Worm (Caenorhabditis elegans) whole organism, mixed stage, embryonic: Measurements from ENCODE around the gene Y53C12A.11.

Source experiments
- bed-3 ChIP-seq: fragments of 200-800 bp; sonication (Bioruptor generic); optimal IDR thresholded peaks from 3 replicates; lab custom pipeline; 2018; ENCODE audit warnings: mild to moderate bottlenecking, missing genetic modification characterization, moderate library complexity, missing compliant biosample characterization
- blmp-1 ChIP-seq: fragments of 150-350 bp; optimal IDR thresholded peaks from 2 replicates; lab custom pipeline; 2014; ENCODE audit warnings: missing biosample characterization, missing genetic modification characterization
- ceh-39 ChIP-seq: fragments of 150-350 bp; optimal IDR thresholded peaks from 2 replicates; lab custom pipeline; 2014; ENCODE audit warnings: missing biosample characterization, missing genetic modification characterization
- ceh-43 ChIP-seq: fragments of 200-800 bp; sonication (Bioruptor generic); optimal IDR thresholded peaks from 2 replicates; lab custom pipeline; 2018; ENCODE audit warnings: mild to moderate bottlenecking, missing genetic modification characterization, moderate library complexity, missing compliant biosample characterization
- ces-1 ChIP-seq: fragments of 150-350 bp; optimal IDR thresholded peaks from 2 replicates; lab custom pipeline; 2014; ENCODE audit warnings: missing biosample characterization, missing genetic modification reagents, missing genetic modification characterization
- cnd-1 ChIP-seq: fragments of 200-800 bp; sonication (Bioruptor generic); optimal IDR thresholded peaks from 2 replicates; lab custom pipeline; 2018; ENCODE audit warnings: mild to moderate bottlenecking, missing genetic modification characterization, missing compliant biosample characterization
- drap-1 ChIP-seq: fragments of 200-800 bp; sonication (Bioruptor generic); optimal IDR thresholded peaks from 3 replicates; lab custom pipeline; 2018; ENCODE audit warnings: mild to moderate bottlenecking, missing genetic modification characterization, missing compliant biosample characterization
- elt-1 ChIP-seq: sonication (generic microtip); optimal IDR thresholded peaks from 2 replicates; lab custom pipeline; 2017; ENCODE audit warnings: missing genetic modification characterization, mild to moderate bottlenecking, missing compliant biosample characterization, antibody characterized with exemption, moderate library complexity, borderline replicate concordance; ENCODE audit not compliant: insufficient read depth
- flh-1 ChIP-seq: fragments of 200-800 bp; sonication (Bioruptor generic); optimal IDR thresholded peaks from 2 replicates; lab custom pipeline; 2018; ENCODE audit warnings: mild to moderate bottlenecking, missing genetic modification characterization, moderate library complexity, missing compliant biosample characterization
- ham-2 ChIP-seq: fragments of 200-800 bp; sonication (Bioruptor generic); optimal IDR thresholded peaks from 2 replicates; lab custom pipeline; 2018; ENCODE audit warnings: mild to moderate bottlenecking, missing genetic modification characterization, missing compliant biosample characterization
- hlh-1 ChIP-seq: fragments of 150-350 bp; optimal IDR thresholded peaks from 2 replicates; lab custom pipeline; 2014; ENCODE audit warnings: missing biosample characterization, missing genetic modification reagents, missing genetic modification characterization
- lin-13 ChIP-seq: fragments of 150-350 bp; optimal IDR thresholded peaks from 2 replicates; lab custom pipeline; 2014; ENCODE audit warnings: missing biosample characterization, missing genetic modification characterization
- lin-32 ChIP-seq: fragments of 200-800 bp; sonication (Bioruptor generic); optimal IDR thresholded peaks from 2 replicates; lab custom pipeline; 2018; ENCODE audit warnings: mild to moderate bottlenecking, missing genetic modification characterization, missing compliant biosample characterization
- lsy-2 ChIP-seq: fragments of 150-350 bp; optimal IDR thresholded peaks from 2 replicates; lab custom pipeline; 2014; ENCODE audit warnings: missing biosample characterization, missing genetic modification characterization
- mab-5 ChIP-seq: fragments of 150-350 bp; optimal IDR thresholded peaks from 2 replicates; lab custom pipeline; 2014; ENCODE audit warnings: missing biosample characterization, missing genetic modification characterization
- mep-1 ChIP-seq: fragments of 150-350 bp; optimal IDR thresholded peaks from 2 replicates; lab custom pipeline; 2017; ENCODE audit warnings: missing biosample characterization, missing genetic modification reagents, missing genetic modification characterization, inconsistent platforms
- mls-2 ChIP-seq: sonication (generic microtip); optimal IDR thresholded peaks from 2 replicates; lab custom pipeline; 2016; ENCODE audit warnings: mild to moderate bottlenecking, missing genetic modification characterization, moderate library complexity, missing compliant biosample characterization
- nhr-12 ChIP-seq: fragments of 150-350 bp; optimal IDR thresholded peaks from 2 replicates; lab custom pipeline; 2014; ENCODE audit warnings: missing biosample characterization, missing genetic modification characterization
- nhr-2 ChIP-seq: fragments of 150-350 bp; optimal IDR thresholded peaks from 2 replicates; lab custom pipeline; 2014; ENCODE audit warnings: missing biosample characterization, missing genetic modification characterization
- nhr-237 ChIP-seq: fragments of 150-350 bp; optimal IDR thresholded peaks from 2 replicates; lab custom pipeline; 2014; ENCODE audit warnings: missing biosample characterization, missing genetic modification characterization
- nhr-28 ChIP-seq: fragments of 150-350 bp; optimal IDR thresholded peaks from 2 replicates; lab custom pipeline; 2014; ENCODE audit warnings: missing biosample characterization, missing genetic modification characterization
- nhr-76 ChIP-seq: sonication (generic microtip); optimal IDR thresholded peaks from 2 replicates; lab custom pipeline; 2017; ENCODE audit warnings: missing biosample characterization, missing genetic modification characterization
- pha-4 ChIP-seq: fragments of 150-350 bp; optimal IDR thresholded peaks from 2 replicates; lab custom pipeline; 2018; ENCODE audit warnings: missing biosample characterization, missing genetic modification reagents, missing genetic modification characterization
- sem-2 ChIP-seq: fragments of 200-800 bp; sonication (Bioruptor generic); optimal IDR thresholded peaks from 2 replicates; lab custom pipeline; 2018; ENCODE audit warnings: mild to moderate bottlenecking, missing genetic modification characterization, missing compliant biosample characterization
- snpc-4 ChIP-seq: fragments of 150-350 bp; optimal IDR thresholded peaks from 2 replicates; lab custom pipeline; 2014; ENCODE audit warnings: missing biosample characterization, missing genetic modification characterization
- sptf-1 ChIP-seq: sonication (generic microtip); optimal IDR thresholded peaks from 2 replicates; lab custom pipeline; 2017; ENCODE audit warnings: mild to moderate bottlenecking, missing genetic modification characterization, moderate library complexity, missing compliant biosample characterization
- tbx-8 ChIP-seq: fragments of 200-800 bp; sonication (Bioruptor generic); optimal IDR thresholded peaks from 2 replicates; lab custom pipeline; 2018; ENCODE audit warnings: mild to moderate bottlenecking, missing genetic modification characterization, moderate library complexity, missing compliant biosample characterization
- unc-120 ChIP-seq: sonication (generic microtip); optimal IDR thresholded peaks from 2 replicates; lab custom pipeline; 2017; ENCODE audit warnings: missing genetic modification characterization, missing compliant biosample characterization; ENCODE audit not compliant: poor library complexity, severe bottlenecking
- unc-39 ChIP-seq: fragments of 150-350 bp; optimal IDR thresholded peaks from 2 replicates; lab custom pipeline; 2014; ENCODE audit warnings: missing biosample characterization, missing genetic modification characterization
- unc-62 ChIP-seq: fragments of 150-350 bp; optimal IDR thresholded peaks from 2 replicates; lab custom pipeline; 2014; ENCODE audit warnings: missing biosample characterization, missing genetic modification reagents, missing genetic modification characterization
- zip-8 ChIP-seq: fragments of 150-350 bp; optimal IDR thresholded peaks from 2 replicates; lab custom pipeline; 2014; ENCODE audit warnings: missing biosample characterization, missing genetic modification characterization
- ztf-11 ChIP-seq: fragments of 150-350 bp; optimal IDR thresholded peaks from 2 replicates; lab custom pipeline; 2014; ENCODE audit warnings: missing biosample characterization, missing genetic modification characterization

Y53C12A.11 gene

ce11 chrII:9752278-9752677 is 33.8 kb upstream of the Y53C12A.11 start:
- TF ChIP-seq lin-32 (GFP tag; lab: Kevin White, UChicago) = no peak
- TF ChIP-seq ceh-39 (tag; lab: Kevin White, UChicago) = no peak
- no peak for TF ChIP-seq drap-1
- TF ChIP-seq lin-13 (tag; lab: Kevin White, UChicago) = no peak
- TF ChIP-seq mep-1 = no peak
- TF ChIP-seq zip-8 = no peak
- no peak for TF ChIP-seq cnd-1 (tag; lab: Kevin White, UChicago)
- no peak for TF ChIP-seq nhr-237
- no peak for TF ChIP-seq mab-5 (tag; lab: Kevin White, UChicago)

ce11 chrII:9746069-9746468 is 27.6 kb upstream of the Y53C12A.11 start, which contains the start of the genes Y53C12B.1 and nos-3:
TSS of gene Y53C12B.1 (minus strand) at chrII:9746078.
TSS of gene nos-3 (plus strand) at chrII:9746316.
- TF ChIP-seq ceh-39 (tag; lab: Kevin White, UChicago) = peak; percentile 81
- TF ChIP-seq lsy-2 = peak; percentile 98
- TF ChIP-seq hlh-1 (tag; lab: Kevin White, UChicago) = peak; percentile 25
- TF ChIP-seq mep-1 = peak; percentile 66
- peak; percentile 98 for TF ChIP-seq unc-120 (tag; lab: Kevin White, UChicago)
- no peak for TF ChIP-seq mls-2 (tag; lab: Kevin White, UChicago)
- TF ChIP-seq mab-5 (tag; lab: Kevin White, UChicago) = no peak
- TF ChIP-seq nhr-237 = peak; percentile 39
- TF ChIP-seq cnd-1 (tag; lab: Kevin White, UChicago) = no peak
- peak; percentile 91 for TF ChIP-seq ces-1 (GFP tag; lab: Kevin White, UChicago)
- TF ChIP-seq lin-13 (tag; lab: Kevin White, UChicago) = peak; percentile 79
- peak; percentile 68 for TF ChIP-seq pha-4 (tag; lab: Kevin White, UChicago)
- TF ChIP-seq tbx-8 (GFP tag; lab: Kevin White, UChicago) = no peak

- TF ChIP-seq ztf-11 (tag; lab: Kevin White, UChicago) (no peak), pha-4 (tag; lab: Kevin White, UChicago) (no peak), unc-120 (tag; lab: Kevin White, UChicago) (no peak), ces-1 (GFP tag; lab: Kevin White, UChicago) (no peak), ham-2 (GFP tag; lab: Kevin White, UChicago) (no peak), lin-13 (tag; lab: Kevin White, UChicago) (no peak), nhr-2 (no peak), sptf-1 (tag; lab: Kevin White, UChicago) (no peak), hlh-1 (tag; lab: Kevin White, UChicago) (no peak), tbx-8 (GFP tag; lab: Kevin White, UChicago) (no peak), drap-1 (no peak), unc-39 (tag; lab: Kevin White, UChicago) (no peak), lin-32 (GFP tag; lab: Kevin White, UChicago) (no peak), unc-62 (GFP tag; lab: Kevin White, UChicago) (no peak), nhr-12 (tag; lab: Kevin White, UChicago) (no peak), flh-1 (no peak), mab-5 (tag; lab: Kevin White, UChicago) (no peak), blmp-1 (no peak), mls-2 (tag; lab: Kevin White, UChicago) (no peak), ceh-43 (GFP tag; lab: Kevin White, UChicago) (no peak)
These were observed 24.3 kb upstream of the Y53C12A.11 start, which contains the start of gene pno-1 for ce11 chrII:9742784-9743183. TSS of gene pno-1 (minus strand) at chrII:9742884.

ce11 chrII:9741400-9741799 is 22.9 kb upstream of the Y53C12A.11 start:
- TF ChIP-seq nhr-2 (no peak), snpc-4 (tag; lab: Kevin White, UChicago) (no peak), sptf-1 (tag; lab: Kevin White, UChicago) (no peak), bed-3 (GFP tag; lab: Kevin White, UChicago) (no peak), ces-1 (GFP tag; lab: Kevin White, UChicago) (no peak), zip-8 (no peak), nhr-76 (tag; lab: Kevin White, UChicago) (no peak), sem-2 (GFP tag; lab: Kevin White, UChicago) (no peak), lin-13 (tag; lab: Kevin White, UChicago) (no peak), elt-1 (tag; lab: Kevin White, UChicago) (no peak), nhr-28 (tag; lab: Kevin White, UChicago) (no peak), ceh-43 (GFP tag; lab: Kevin White, UChicago) (no peak), unc-62 (GFP tag; lab: Kevin White, UChicago) (no peak), nhr-237 (no peak), blmp-1 (no peak)
